Fruit fly (Drosophila melanogaster) whole organism, embryonic: ENCODE results near the gene Spase25.

Experiments used
- Abd-B ChIP-seq: fragments of 200-800 bp; sonication (Bioruptor generic); optimal IDR thresholded peaks from 2 replicates; lab custom pipeline; 2018; ENCODE audit warnings: missing biosample characterization, mild to moderate bottlenecking, missing genetic modification characterization, moderate library complexity
- BEAF-32 ChIP-seq: fragments of 200-800 bp; sonication (Bioruptor generic); optimal IDR thresholded peaks from 3 replicates; lab custom pipeline; 2017; ENCODE audit warnings: missing biosample characterization, missing genetic modification characterization, mild to moderate bottlenecking, moderate library complexity, missing genetic modification reagents
- CG10209 ChIP-seq: fragments of 200-800 bp; sonication (Bioruptor generic); optimal IDR thresholded peaks from 3 replicates; lab custom pipeline; 2017; ENCODE audit warnings: missing biosample characterization, mild to moderate bottlenecking, missing genetic modification characterization, missing genetic modification reagents
- CG10366 ChIP-seq: fragments of 200-800 bp; sonication (Bioruptor generic); IDR thresholded peaks from 2 replicates; pipeline ENCODE4 v1.3.6; 2022; ENCODE audit warnings: missing biosample characterization, missing genetic modification characterization
- CG10565 ChIP-seq: fragments of 200-800 bp; sonication (Bioruptor generic); optimal IDR thresholded peaks from 3 replicates; lab custom pipeline; 2016; ENCODE audit warnings: missing biosample characterization, mild to moderate bottlenecking, missing genetic modification characterization
- CG11504 ChIP-seq: fragments of 200-800 bp; sonication (Bioruptor generic); optimal IDR thresholded peaks from 3 replicates; lab custom pipeline; 2019; ENCODE audit warnings: missing biosample characterization, mild to moderate bottlenecking, missing genetic modification characterization, moderate library complexity
- CG11723 ChIP-seq: fragments of 200-800 bp; sonication (Bioruptor generic); optimal IDR thresholded peaks from 2 replicates; lab custom pipeline; 2017; ENCODE audit warnings: missing biosample characterization, mild to moderate bottlenecking, missing genetic modification characterization
- CG12391 ChIP-seq: fragments of 200-800 bp; sonication (Bioruptor generic); optimal IDR thresholded peaks from 3 replicates; lab custom pipeline; 2018; ENCODE audit warnings: missing biosample characterization, mild to moderate bottlenecking, missing genetic modification characterization, moderate library complexity
- CG12659 ChIP-seq: fragments of 200-800 bp; sonication (Bioruptor generic); optimal IDR thresholded peaks from 3 replicates; lab custom pipeline; 2017; ENCODE audit warnings: mild to moderate bottlenecking, missing biosample characterization, missing genetic modification reagents, missing genetic modification characterization
- CG17186 ChIP-seq: fragments of 200-800 bp; sonication (Bioruptor generic); optimal IDR thresholded peaks from 3 replicates; lab custom pipeline; 2017; ENCODE audit warnings: missing biosample characterization, missing genetic modification reagents, missing genetic modification characterization
- CG17568 ChIP-seq: fragments of 200-800 bp; sonication (Bioruptor generic); optimal IDR thresholded peaks from 2 replicates; lab custom pipeline; 2018; ENCODE audit warnings: missing biosample characterization, mild to moderate bottlenecking, missing genetic modification characterization, moderate library complexity
- CG17912 ChIP-seq: fragments of 200-800 bp; sonication (Bioruptor generic); optimal IDR thresholded peaks from 2 replicates; lab custom pipeline; 2018; ENCODE audit warnings: missing biosample characterization, mild to moderate bottlenecking, missing genetic modification characterization
- CG18764 ChIP-seq: fragments of 200-800 bp; sonication (Bioruptor generic); optimal IDR thresholded peaks from 3 replicates; lab custom pipeline; 2016; ENCODE audit warnings: missing biosample characterization, missing genetic modification characterization
- CG2199 ChIP-seq: fragments of 200-800 bp; sonication (Bioruptor generic); IDR thresholded peaks from 3 replicates; pipeline ENCODE4 v1.3.6; 2022; ENCODE audit warnings: missing biosample characterization, missing genetic modification characterization
- CG2202 ChIP-seq: fragments of 200-800 bp; sonication (Bioruptor generic); optimal IDR thresholded peaks from 2 replicates; lab custom pipeline; 2018; ENCODE audit warnings: missing biosample characterization, mild to moderate bottlenecking, missing genetic modification characterization
- CG30431 ChIP-seq: fragments of 200-800 bp; sonication (Bioruptor generic); optimal IDR thresholded peaks from 2 replicates; lab custom pipeline; 2017; ENCODE audit warnings: missing biosample characterization, missing genetic modification characterization
- CG31388 ChIP-seq: fragments of 200-800 bp; sonication (Bioruptor generic); optimal IDR thresholded peaks from 2 replicates; lab custom pipeline; 2016; ENCODE audit warnings: missing biosample characterization, missing genetic modification characterization
- CG4360 ChIP-seq: fragments of 200-800 bp; sonication (Bioruptor generic); IDR thresholded peaks from 2 replicates; pipeline ENCODE4 v1.3.6; 2022; ENCODE audit warnings: missing biosample characterization, missing genetic modification characterization
- CG4424 ChIP-seq: fragments of 200-800 bp; sonication (Bioruptor generic); optimal IDR thresholded peaks from 3 replicates; lab custom pipeline; 2016; ENCODE audit warnings: missing biosample characterization, missing genetic modification characterization
- CG7556 ChIP-seq: fragments of 200-800 bp; sonication (Bioruptor generic); optimal IDR thresholded peaks from 2 replicates; lab custom pipeline; 2017; ENCODE audit warnings: missing biosample characterization, mild to moderate bottlenecking, missing genetic modification characterization
- CG7963 ChIP-seq: fragments of 200-800 bp; sonication (Bioruptor generic); IDR thresholded peaks from 3 replicates; pipeline ENCODE4 v1.3.6; 2022; ENCODE audit warnings: missing biosample characterization, missing genetic modification characterization; ENCODE audit not compliant: partially characterized antibody
- CG8944 ChIP-seq: fragments of 200-800 bp; sonication (Bioruptor generic); optimal IDR thresholded peaks from 3 replicates; lab custom pipeline; 2016; ENCODE audit warnings: missing biosample characterization, missing genetic modification characterization
- CrebB ChIP-seq: fragments of 200-800 bp; sonication (Bioruptor generic); optimal IDR thresholded peaks from 3 replicates; lab custom pipeline; 2018; ENCODE audit warnings: missing biosample characterization, mild to moderate bottlenecking, missing genetic modification characterization
- D19B ChIP-seq: fragments of 200-800 bp; sonication (Bioruptor generic); optimal IDR thresholded peaks from 2 replicates; lab custom pipeline; 2017; ENCODE audit warnings: missing biosample characterization, mild to moderate bottlenecking, missing genetic modification characterization
- Dad ChIP-seq: fragments of 200-800 bp; sonication (Bioruptor generic); optimal IDR thresholded peaks from 3 replicates; lab custom pipeline; 2016; ENCODE audit warnings: missing biosample characterization, missing genetic modification characterization
- Doc2 ChIP-seq: fragments of 200-800 bp; sonication (Bioruptor generic); IDR thresholded peaks from 2 replicates; pipeline ENCODE4 v1.3.6; 2022; ENCODE audit warnings: missing biosample characterization, missing genetic modification characterization
- Hr78 ChIP-seq, 2 experiments: fragments of 200-800 bp in 1 of 2; fragments of >200 bp in 1 of 2; sonication (Bioruptor generic) in 1 of 2; optimal IDR thresholded peaks; 2 replicates each; lab custom pipeline; 2017 to 2019; ENCODE audit warnings: missing biosample characterization in 2 of 2, missing genetic modification characterization in 2 of 2, mild to moderate bottlenecking in 1 of 2, moderate library complexity in 1 of 2
- Kr ChIP-seq: fragments of 200-800 bp; sonication (Bioruptor generic); optimal IDR thresholded peaks from 2 replicates; lab custom pipeline; 2017; ENCODE audit warnings: missing biosample characterization, mild to moderate bottlenecking, missing genetic modification characterization
- Mes4 ChIP-seq: fragments of 200-800 bp; sonication (Bioruptor generic); optimal IDR thresholded peaks from 2 replicates; lab custom pipeline; 2016; ENCODE audit warnings: missing biosample characterization, missing genetic modification characterization
- Myb ChIP-seq: fragments of 200-800 bp; sonication (Bioruptor generic); optimal IDR thresholded peaks from 2 replicates; lab custom pipeline; 2016; ENCODE audit warnings: missing biosample characterization, missing genetic modification characterization
- NFAT ChIP-seq: fragments of 200-800 bp; sonication (Bioruptor generic); IDR thresholded peaks from 2 replicates; pipeline ENCODE4 v1.3.6; 2022; ENCODE audit warnings: missing biosample characterization, missing genetic modification characterization
- Pdp1 ChIP-seq, 2 experiments: fragments of 200-800 bp; sonication (Bioruptor generic); optimal IDR thresholded peaks; 3 replicates each; lab custom pipeline; 2016; ENCODE audit warnings: missing biosample characterization in 2 of 2, missing genetic modification characterization in 2 of 2, mild to moderate bottlenecking in 1 of 2, moderate library complexity in 1 of 2
- Sry-δ ChIP-seq: fragments of 200-800 bp; sonication (Bioruptor generic); optimal IDR thresholded peaks from 2 replicates; lab custom pipeline; 2016; ENCODE audit warnings: missing biosample characterization, missing genetic modification characterization
- Trl ChIP-seq, 3 experiments: fragments of >200 bp in 2 of 3; fragments of 200-800 bp in 1 of 3; sonication (Bioruptor generic) in 1 of 3; optimal IDR thresholded peaks; 2 replicates in 1 of 3; 3 replicates in 2 of 3; lab custom pipeline; 2016 to 2017; ENCODE audit warnings: missing biosample characterization in 1 of 3, missing genetic modification characterization in 1 of 3
- ab ChIP-seq: fragments of 200-800 bp; sonication (Bioruptor generic); optimal IDR thresholded peaks from 2 replicates; lab custom pipeline; 2016; ENCODE audit warnings: missing biosample characterization, missing genetic modification characterization
- bcd ChIP-seq: fragments of 200-800 bp; sonication (Bioruptor generic); optimal IDR thresholded peaks from 2 replicates; lab custom pipeline; 2017; ENCODE audit warnings: missing biosample characterization, mild to moderate bottlenecking, missing genetic modification characterization
- cg ChIP-seq: fragments of 200-800 bp; sonication (Bioruptor generic); optimal IDR thresholded peaks from 3 replicates; lab custom pipeline; 2019; ENCODE audit warnings: missing biosample characterization, mild to moderate bottlenecking, missing genetic modification characterization, moderate library complexity
- esg ChIP-seq: fragments of 200-800 bp; sonication (Bioruptor generic); conservative IDR thresholded peaks from 2 replicates; pipeline ENCODE4 v1.3.6; 2022; ENCODE audit warnings: missing biosample characterization, missing genetic modification characterization
- exex ChIP-seq: fragments of 200-800 bp; sonication (Bioruptor generic); optimal IDR thresholded peaks from 4 replicates; lab custom pipeline; 2018; ENCODE audit warnings: missing biosample characterization, mild to moderate bottlenecking, missing genetic modification characterization, moderate library complexity
- gsb ChIP-seq: fragments of 200-800 bp; sonication (Bioruptor generic); IDR thresholded peaks from 2 replicates; pipeline ENCODE4 v1.3.6; 2022; ENCODE audit warnings: missing biosample characterization, missing genetic modification characterization
- her ChIP-seq: fragments of 200-800 bp; sonication (Bioruptor generic); optimal IDR thresholded peaks from 2 replicates; lab custom pipeline; 2016; ENCODE audit warnings: missing biosample characterization, missing genetic modification characterization
- ken ChIP-seq: fragments of 200-800 bp; sonication (Bioruptor generic); IDR thresholded peaks from 3 replicates; pipeline ENCODE4 v1.3.6; 2022; ENCODE audit warnings: missing biosample characterization, missing genetic modification characterization
- klu ChIP-seq: fragments of 200-800 bp; sonication (Bioruptor generic); IDR thresholded peaks from 2 replicates; pipeline ENCODE4 v1.3.6; 2022; ENCODE audit warnings: missing biosample characterization, missing genetic modification characterization
- lab ChIP-seq: fragments of 200-800 bp; sonication (Bioruptor generic); optimal IDR thresholded peaks from 3 replicates; lab custom pipeline; 2017; ENCODE audit warnings: missing biosample characterization, missing genetic modification characterization, mild to moderate bottlenecking, moderate library complexity, missing genetic modification reagents
- pros ChIP-seq: fragments of 200-800 bp; sonication (Bioruptor generic); optimal IDR thresholded peaks from 3 replicates; lab custom pipeline; 2019; ENCODE audit warnings: missing biosample characterization, mild to moderate bottlenecking, missing genetic modification characterization, moderate library complexity
- pzg ChIP-seq: fragments of 200-800 bp; sonication (Bioruptor generic); optimal IDR thresholded peaks from 3 replicates; lab custom pipeline; 2018; ENCODE audit warnings: missing biosample characterization, mild to moderate bottlenecking, missing genetic modification characterization, moderate library complexity
- toy ChIP-seq: fragments of 200-800 bp; sonication (Bioruptor generic); IDR thresholded peaks from 2 replicates; pipeline ENCODE4 v1.3.6; 2022; ENCODE audit warnings: missing biosample characterization, missing genetic modification characterization
- vnd ChIP-seq: fragments of 200-800 bp; sonication (Bioruptor generic); IDR thresholded peaks from 3 replicates; pipeline ENCODE4 v1.3.6; 2022; ENCODE audit warnings: missing biosample characterization, missing genetic modification characterization; ENCODE audit not compliant: partially characterized antibody
- zen ChIP-seq: fragments of 200-800 bp; sonication (Bioruptor generic); optimal IDR thresholded peaks from 3 replicates; lab custom pipeline; 2018; ENCODE audit warnings: missing biosample characterization, mild to moderate bottlenecking, missing genetic modification characterization, moderate library complexity

Spase25 gene

DNA sequence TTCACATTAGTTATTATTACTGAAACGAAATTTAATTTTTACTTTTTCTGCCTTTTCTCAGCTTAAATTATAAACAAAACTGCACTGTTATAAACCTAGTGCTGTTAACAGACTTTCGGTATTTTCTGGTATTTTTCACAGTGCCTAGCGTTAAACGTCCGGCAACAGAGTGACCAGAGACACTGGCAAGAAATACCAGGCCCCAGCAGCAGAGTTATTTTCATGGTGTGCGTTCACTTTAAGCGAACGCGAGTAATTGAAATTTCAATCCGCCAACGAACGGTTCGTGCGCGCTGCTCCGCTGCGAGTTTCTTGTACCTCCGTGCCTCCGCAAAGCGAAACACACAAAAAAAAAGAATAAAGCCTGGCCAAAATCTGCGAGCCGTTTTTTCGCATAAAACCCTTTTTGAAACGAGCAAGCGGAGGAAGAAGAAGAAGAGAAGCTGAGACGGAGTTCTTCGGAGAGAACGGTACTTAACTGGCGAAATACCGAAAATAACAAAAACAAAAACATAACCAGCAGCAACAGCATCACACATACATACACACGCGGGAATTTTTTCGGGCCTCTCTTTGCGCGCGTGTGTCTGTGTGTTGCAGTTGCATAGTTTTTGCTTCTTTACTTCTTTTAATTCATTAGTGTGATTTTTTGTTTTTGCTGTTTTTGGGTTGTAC lies 8.0 kb downstream of the Spase25 start, which contains the start of gene Drak (continued):
- TF ChIP-seq CG17568 (GFP tag; lab: Kevin White, UChicago) (peak; percentile 25), CG10565 (no peak), CG11504 (tag; lab: Kevin White, UChicago) (peak; percentile 17), Sry-δ (GFP tag; lab: Kevin White, UChicago) (peak; percentile 39), CG7963 (GFP tag; lab: Robert Waterston, UW) (no peak), CG30431 (no peak), BEAF-32 (GFP tag; lab: Kevin White, UChicago) (peak; percentile 44), Kr (GFP tag; lab: Kevin White, UChicago) (peak; percentile 3), CG4424 (no peak), cg (GFP tag; lab: Kevin White, UChicago) (peak; percentile 67), klu (GFP tag; lab: Robert Waterston, UW) (no peak), Dad (GFP tag; lab: Kevin White, UChicago) (peak; percentile 5), Trl (optimal IDR thresholded peaks at IDR 0.05; lab: Kevin White, UChicago) (no peak), Trl (GFP tag; optimal IDR thresholded peaks at IDR 0.05; lab: Kevin White, UChicago) (no peak), CG31388 (GFP tag; lab: Kevin White, UChicago) (no peak), Myb (GFP tag; lab: Kevin White, UChicago) (peak; percentile 75), CG10366 (GFP tag; lab: Robert Waterston, UW) (no peak), esg (no peak), pros (GFP tag; lab: Kevin White, UChicago) (no peak), CG17186 (GFP tag; lab: Kevin White, UChicago) (peak; percentile 58), exex (tag; lab: Kevin White, UChicago) (peak; percentile 23), her (GFP tag; lab: Kevin White, UChicago) (peak; percentile 12), CG4360 (GFP tag; lab: Robert Waterston, UW) (no peak), CG2202 (tag; lab: Kevin White, UChicago) (no peak), CG2199 (GFP tag; lab: Robert Waterston, UW) (no peak), CrebB (peak; percentile 20), vnd (GFP tag; lab: Robert Waterston, UW) (no peak), CG8944 (GFP tag; lab: Kevin White, UChicago) (no peak), CG12391 (tag; lab: Kevin White, UChicago) (peak; percentile 1), D19B (GFP tag; lab: Kevin White, UChicago) (no peak), pzg (peak; percentile 88), lab (GFP tag; lab: Kevin White, UChicago) (peak; percentile 43), CG12659 (GFP tag; lab: Kevin White, UChicago) (peak; percentile 67), ab (GFP tag; lab: Kevin White, UChicago) (no peak), CG10209 (GFP tag; lab: Kevin White, UChicago) (no peak), bcd (GFP tag; lab: Kevin White, UChicago) (no peak), NFAT (GFP tag; lab: Robert Waterston, UW) (no peak), ken (no peak), Abd-B (GFP tag; lab: Kevin White, UChicago) (no peak), gsb (no peak), CG18764 (no peak), CG11723 (GFP tag; lab: Kevin White, UChicago) (no peak), zen (tag; lab: Kevin White, UChicago) (no peak), Doc2 (GFP tag; lab: Robert Waterston, UW) (no peak), CG7556 (GFP tag; lab: Kevin White, UChicago) (no peak), Mes4 (GFP tag; lab: Kevin White, UChicago) (peak; percentile 23), CG17912 (GFP tag; lab: Kevin White, UChicago) (no peak), Pdp1 (GFP tag; optimal IDR thresholded peaks at IDR 0.05; lab: Kevin White, UChicago) (peak in 1 of 2 experiments; percentile 57), Hr78 (GFP tag; optimal IDR thresholded peaks at IDR 0.05; lab: Kevin White, UChicago) (no peak), toy (GFP tag; lab: Robert Waterston, UW) (no peak)
